Worm (Caenorhabditis elegans): ENCODE results near the gene his-35.
A peak's percentile ranks its signal among the peaks of the same experiment; 100 is the strongest.

Gene his-35

DNA sequence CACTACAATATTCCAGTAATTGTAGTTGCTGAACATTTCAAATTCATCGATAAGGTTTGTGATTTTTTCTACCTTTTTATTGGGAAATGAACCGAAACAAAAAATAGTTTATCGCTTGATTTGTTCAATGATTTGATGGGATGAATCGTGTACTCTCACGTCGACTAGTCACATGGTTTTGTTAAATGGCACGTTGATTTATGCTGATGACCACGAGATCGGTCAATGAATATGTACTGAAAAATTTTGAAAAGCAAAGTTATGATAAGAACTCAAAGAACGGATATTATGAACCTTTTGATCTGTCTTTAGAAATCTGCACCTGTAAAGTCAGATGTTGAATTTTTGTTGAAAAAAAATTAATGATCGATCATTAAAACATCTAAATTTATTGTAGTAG lies 28.8 kb downstream of the his-35 start:
- TF ChIP-seq die-1 (tag; optimal IDR thresholded peaks at IDR 0.05) (peak; percentile 1), C06A6.2 (GFP tag; conservative IDR thresholded peaks at IDR 0.05) (peak; percentile 43; the same call in 1 of the 2 replicates), C17E4.6 (GFP tag; IDR thresholded peaks at IDR 0.05) (no peak), snpc-3.4 (tag; optimal IDR thresholded peaks at IDR 0.05) (no peak), gei-17 (GFP tag; optimal IDR thresholded peaks at IDR 0.05) (no peak), lin-26 (GFP tag; IDR thresholded peaks at IDR 0.05) (peak; percentile 65; the same call in 1 of the 2 replicates), snpc-4 (GFP tag; optimal IDR thresholded peaks at IDR 0.05) (no peak), snpc-4 (tag; optimal IDR thresholded peaks at IDR 0.05) (no peak), lin-40 (tag; optimal IDR thresholded peaks at IDR 0.05) (peak; percentile 45), F37B4.10 (GFP tag; IDR thresholded peaks at IDR 0.05) (no peak), ztf-26 (tag; optimal IDR thresholded peaks at IDR 0.05) (peak; percentile 89), zim-3 (tag; optimal IDR thresholded peaks at IDR 0.05) (no peak), Y56A3A.18 (GFP tag; IDR thresholded peaks at IDR 0.05) (0 out of 2 replicates have a peak, but pooled peaks have one; percentile 33), somi-1 (GFP tag; optimal IDR thresholded peaks at IDR 0.05) (peak; percentile 78), nhr-80 (tag; optimal IDR thresholded peaks at IDR 0.05) (peak; percentile 15), pbrm-1 (GFP tag; IDR thresholded peaks at IDR 0.05) (no peak), F22D6.2 (tag; optimal IDR thresholded peaks at IDR 0.05) (peak; percentile 82), F33H1.4 (GFP tag; IDR thresholded peaks at IDR 0.05) (no peak), fkh-3 (tag; optimal IDR thresholded peaks at IDR 0.05) (no peak)

DNA sequence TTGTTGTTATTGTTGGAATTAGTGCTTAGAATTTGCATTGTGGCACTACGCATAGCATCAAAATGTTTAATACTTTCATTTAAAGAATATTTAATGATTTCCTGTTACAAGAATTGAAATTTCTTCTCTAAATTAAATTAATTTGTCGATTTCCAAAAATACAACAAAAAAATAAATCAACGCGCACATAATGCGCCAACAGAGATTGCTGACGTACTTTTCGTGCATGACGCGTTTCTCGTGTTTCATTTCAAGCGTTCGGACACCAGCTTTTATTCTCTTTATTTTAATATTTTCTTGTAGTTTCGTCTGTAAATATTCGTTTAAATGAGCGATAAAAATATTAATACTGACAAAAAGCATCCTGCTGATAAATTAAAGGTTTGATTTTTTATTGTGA lies 31.5 kb downstream of the his-35 start, which contains the start of gene eif-2Bdelta:
Gene eif-2Bdelta (plus strand): TSS at position 235 of the 400 bp plus-strand sequence.
- TF ChIP-seq nfyb-1 (GFP tag; IDR thresholded peaks at IDR 0.05), result no peak
- TF ChIP-seq tlf-1 (GFP tag; optimal IDR thresholded peaks at IDR 0.05), result no peak
- peak; percentile 62 for TF ChIP-seq lin-40 (tag; optimal IDR thresholded peaks at IDR 0.05)
- peak in 1 of 2 experiments; percentile 23 for TF ChIP-seq let-607 (tag; optimal IDR thresholded peaks at IDR 0.05)
- TF ChIP-seq dpff-1 (tag; optimal IDR thresholded peaks at IDR 0.05), result no peak
- no peak for TF ChIP-seq snpc-1.3 (tag; optimal IDR thresholded peaks at IDR 0.05; ENCODE audit: insufficient read depth)
- TF ChIP-seq hlh-12 (tag; optimal IDR thresholded peaks at IDR 0.05), result no peak
- 0 out of 2 replicates have a peak, but pooled peaks have one; percentile 23 for TF ChIP-seq hmg-1.2 (GFP tag; IDR thresholded peaks at IDR 0.05)
- no peak for TF ChIP-seq snpc-3.4 (tag; optimal IDR thresholded peaks at IDR 0.05)
- no peak for TF ChIP-seq bed-1 (GFP tag; IDR thresholded peaks at IDR 0.05)
- TF ChIP-seq F39B2.1 (GFP tag; IDR thresholded peaks at IDR 0.05), result no peak
- peak; percentile 15 for TF ChIP-seq snpc-4 (GFP tag; optimal IDR thresholded peaks at IDR 0.05)
- TF ChIP-seq snpc-4 (tag; optimal IDR thresholded peaks at IDR 0.05), result peak in 3 of 4 experiments; percentile 42 to 49 (median 48)
- no peak for TF ChIP-seq mxl-1 (tag; optimal IDR thresholded peaks at IDR 0.05)
- TF ChIP-seq Y56A3A.18 (GFP tag; IDR thresholded peaks at IDR 0.05), result no peak
- TF ChIP-seq egl-18 (GFP tag; IDR thresholded peaks at IDR 0.05), result no peak
- TF ChIP-seq mcd-1 (GFP tag; IDR thresholded peaks at IDR 0.05), result peak; percentile 60
- TF ChIP-seq madf-3 (GFP tag; IDR thresholded peaks at IDR 0.05), result no peak
- TF ChIP-seq xnd-1 (tag; optimal IDR thresholded peaks at IDR 0.05), result no peak
- 0 out of 2 replicates have a peak, but pooled peaks have one; percentile 28 for TF ChIP-seq pbrm-1 (GFP tag; IDR thresholded peaks at IDR 0.05)
- no peak for TF ChIP-seq nhr-80 (tag; optimal IDR thresholded peaks at IDR 0.05)
- TF ChIP-seq lsl-1 (GFP tag; optimal IDR thresholded peaks at IDR 0.05), result peak; percentile 21
- no peak for TF ChIP-seq ccch-3 (GFP tag; optimal IDR thresholded peaks at IDR 0.05)
- peak; percentile 93 for TF ChIP-seq ztf-18 (tag; optimal IDR thresholded peaks at IDR 0.05)
- no peak for TF ChIP-seq Y95B8A.8 (GFP tag; IDR thresholded peaks at IDR 0.05)
- peak in 1 of 3 experiments; percentile 70 for TF ChIP-seq lin-35 (GFP tag; optimal IDR thresholded peaks at IDR 0.05)
- TF ChIP-seq aptf-3 (GFP tag; IDR thresholded peaks at IDR 0.05), result no peak
- no peak for TF ChIP-seq lsy-27 (tag; optimal IDR thresholded peaks at IDR 0.05; ENCODE audit: borderline replicate concordance, insufficient read depth)
- no peak for TF ChIP-seq fkh-3 (tag; optimal IDR thresholded peaks at IDR 0.05)
- TF ChIP-seq sptf-2 (GFP tag; optimal IDR thresholded peaks at IDR 0.05), result no peak
- no peak for TF ChIP-seq hmg-20 (GFP tag; IDR thresholded peaks at IDR 0.05)
- TF ChIP-seq Y53G8AR.9 (GFP tag; conservative IDR thresholded peaks at IDR 0.05), result no peak
- no peak for TF ChIP-seq attf-6 (GFP tag; IDR thresholded peaks at IDR 0.05)
- TF ChIP-seq efl-1 (GFP tag; optimal IDR thresholded peaks at IDR 0.05), result peak; percentile 24
- TF ChIP-seq nhr-90 (tag; optimal IDR thresholded peaks at IDR 0.05), result no peak
- TF ChIP-seq ets-4 (GFP tag; optimal IDR thresholded peaks at IDR 0.05), result no peak

Measured in whole organism, young adult.